Worm (Caenorhabditis elegans) whole organism, midembryonic: ENCODE measurements around the gene H34I24.2.

Source experiments
- T22C8.4 ChIP-seq: fragments of 200-800 bp; sonication (Bioruptor generic); IDR thresholded peaks from 2 replicates; pipeline ENCODE4 v1.3.6; 2022; ENCODE audit warnings: missing genetic modification characterization, missing compliant biosample characterization
- cog-1 ChIP-seq: sonication (generic microtip); optimal IDR thresholded peaks from 2 replicates; lab custom pipeline; 2016; ENCODE audit warnings: missing genetic modification characterization, missing compliant biosample characterization
- flt-1 ChIP-seq: fragments of 200-800 bp; sonication (Bioruptor generic); IDR thresholded peaks from 2 replicates; pipeline ENCODE4 v1.3.6; 2022; ENCODE audit warnings: missing genetic modification characterization, missing compliant biosample characterization
- klf-2 ChIP-seq: fragments of 200-800 bp; sonication (Bioruptor generic); conservative IDR thresholded peaks from 2 replicates; pipeline ENCODE4 v1.3.6; 2022; ENCODE audit warnings: missing genetic modification reagents, missing genetic modification characterization, missing compliant biosample characterization
- med-1 ChIP-seq: sonication (generic microtip); optimal IDR thresholded peaks from 2 replicates; lab custom pipeline; 2017; ENCODE audit warnings: missing genetic modification characterization, mild to moderate bottlenecking, missing compliant biosample characterization, antibody characterized with exemption, missing genetic modification reagents; ENCODE audit not compliant: insufficient read depth
- ref-1 ChIP-seq: fragments of 200-800 bp; sonication (Bioruptor generic); conservative IDR thresholded peaks from 2 replicates; pipeline ENCODE4 v1.3.6; 2022; ENCODE audit warnings: missing genetic modification reagents, missing genetic modification characterization, missing compliant biosample characterization
- tab-1 ChIP-seq: fragments of 200-800 bp; sonication (Bioruptor generic); IDR thresholded peaks from 2 replicates; pipeline ENCODE4 v1.3.6; 2022; ENCODE audit warnings: missing genetic modification characterization, missing compliant biosample characterization
- ztf-23 ChIP-seq: fragments of 200-800 bp; sonication (Bioruptor generic); IDR thresholded peaks from 2 replicates; pipeline ENCODE4 v1.3.6; 2022; ENCODE audit warnings: missing genetic modification reagents, missing genetic modification characterization, missing compliant biosample characterization

ce11 chrIII:2866597-2866996 lies 24.8 kb downstream of the H34I24.2 start:
- TF ChIP-seq cog-1 (tag; lab: Kevin White, UChicago), result no peak
- no peak for TF ChIP-seq tab-1
- no peak for TF ChIP-seq med-1
- TF ChIP-seq T22C8.4 (GFP tag; lab: Robert Waterston, UW), result no peak
- no peak for TF ChIP-seq flt-1 (GFP tag; lab: Robert Waterston, UW)
- no peak for TF ChIP-seq klf-2
- TF ChIP-seq ztf-23 (GFP tag; lab: Robert Waterston, UW), result no peak
- no peak for TF ChIP-seq ref-1
